Worm (Caenorhabditis elegans): Measurements from ENCODE around the gene ruvb-2.

ruvb-2 gene

ce11 chrIV:6928417-6928816 lies 9.2 kb upstream of the ruvb-2 start, which contains the start of gene cest-6:
cest-6 (minus strand) TSS chrIV:6928517.
- TF ChIP-seq peb-1 (tag; optimal IDR thresholded peaks at IDR 0.05) (no peak), elt-1 (tag; optimal IDR thresholded peaks at IDR 0.05) (no peak), ztf-11 (tag; optimal IDR thresholded peaks at IDR 0.05) (no peak), sem-4 (tag; optimal IDR thresholded peaks at IDR 0.05) (no peak), mdl-1 (tag; optimal IDR thresholded peaks at IDR 0.05) (no peak), nhr-6 (tag; optimal IDR thresholded peaks at IDR 0.05) (no peak), aly-2 (tag; optimal IDR thresholded peaks at IDR 0.05) (no peak), nhr-12 (tag; optimal IDR thresholded peaks at IDR 0.05) (no peak), unc-55 (GFP tag; optimal IDR thresholded peaks at IDR 0.05) (no peak), gmeb-1 (tag; optimal IDR thresholded peaks at IDR 0.05) (no peak), ztf-1 (GFP tag; conservative IDR thresholded peaks at IDR 0.05) (no peak), zag-1 (tag; optimal IDR thresholded peaks at IDR 0.05) (no peak)

DNA sequence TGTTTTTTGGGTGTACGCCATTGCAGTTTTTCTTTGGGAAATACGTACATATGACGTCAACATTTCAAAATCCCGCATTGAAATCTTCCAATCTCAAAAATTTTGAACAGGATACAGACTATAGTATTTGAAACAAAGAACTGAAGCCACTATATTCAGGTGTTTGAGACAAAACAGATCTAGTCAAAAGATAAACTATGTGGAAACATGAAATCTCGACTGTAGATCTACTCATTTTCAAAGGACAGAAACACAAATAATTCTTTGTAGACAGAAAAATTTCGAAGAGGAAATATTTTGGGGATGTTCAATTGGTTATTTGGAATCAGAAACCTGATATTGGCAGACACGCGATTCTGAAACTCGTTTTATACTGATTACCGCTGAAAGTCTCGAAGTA lies 6.3 kb upstream of the ruvb-2 start:
- TF ChIP-seq F13H6.1 (tag; optimal IDR thresholded peaks at IDR 0.05) (no peak), nhr-6 (tag; optimal IDR thresholded peaks at IDR 0.05) (no peak), unc-55 (GFP tag; optimal IDR thresholded peaks at IDR 0.05) (no peak), lin-39 (tag; optimal IDR thresholded peaks at IDR 0.05) (no peak), nhr-237 (tag; optimal IDR thresholded peaks at IDR 0.05) (no peak), nhr-11 (tag; optimal IDR thresholded peaks at IDR 0.05) (no peak), lsy-2 (tag; optimal IDR thresholded peaks at IDR 0.05) (no peak), unc-62 (GFP tag; optimal IDR thresholded peaks at IDR 0.05) (no peak), Y55F3AM.14 (GFP tag; optimal IDR thresholded peaks at IDR 0.05) (no peak), mdl-1 (tag; optimal IDR thresholded peaks at IDR 0.05) (no peak), alr-1 (tag; optimal IDR thresholded peaks at IDR 0.05) (no peak), gmeb-1 (tag; optimal IDR thresholded peaks at IDR 0.05) (no peak), elt-1 (tag; optimal IDR thresholded peaks at IDR 0.05) (no peak), mbf-1 (tag; optimal IDR thresholded peaks at IDR 0.05) (no peak), elt-3 (tag; optimal IDR thresholded peaks at IDR 0.05) (no peak), egl-27 (tag; optimal IDR thresholded peaks at IDR 0.05) (no peak)

- no peak for TF ChIP-seq ceh-16 (tag; optimal IDR thresholded peaks at IDR 0.05)
- no peak for TF ChIP-seq sma-3 (GFP tag; optimal IDR thresholded peaks at IDR 0.05)
- TF ChIP-seq ztf-11 (tag; optimal IDR thresholded peaks at IDR 0.05): no peak
- TF ChIP-seq zag-1 (tag; optimal IDR thresholded peaks at IDR 0.05): no peak
- no peak for TF ChIP-seq skn-1 (tag; optimal IDR thresholded peaks at IDR 0.05)
Measured at ce11 chrIV:6923070-6923469, 3.9 kb upstream of the ruvb-2 start, which contains the start of gene T22D1.1. T22D1.1 (plus strand) TSS chrIV:6923370.

DNA sequence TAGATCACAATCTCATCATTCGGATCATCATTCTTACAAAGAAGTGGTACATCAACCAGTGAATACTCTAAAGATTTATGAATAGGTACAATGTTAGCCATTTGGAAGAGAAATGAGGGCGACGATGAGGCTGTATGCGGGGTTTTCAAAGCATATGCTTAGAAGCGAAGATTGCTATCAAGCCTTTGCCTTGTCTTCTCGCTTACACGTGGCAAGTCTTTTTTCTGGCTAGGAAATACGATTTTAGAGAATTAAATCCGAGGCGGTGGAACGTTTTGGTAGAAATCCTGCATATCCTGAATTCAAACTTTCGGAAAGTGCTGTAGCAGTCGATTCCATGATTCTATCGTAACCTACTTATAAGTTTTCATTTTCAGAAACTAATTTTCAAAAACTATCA lies 857 bp upstream of the ruvb-2 start, which contains the start of gene T22D1.18:
T22D1.18 (minus strand) TSS at position 101 of the 400 bp plus-strand sequence.
- TF ChIP-seq ZK546.5 (tag; optimal IDR thresholded peaks at IDR 0.05) (no peak), peb-1 (tag; optimal IDR thresholded peaks at IDR 0.05) (no peak), nhr-129 (tag; optimal IDR thresholded peaks at IDR 0.05) (no peak), lin-11 (tag; optimal IDR thresholded peaks at IDR 0.05) (no peak), ama-1 (optimal IDR thresholded peaks at IDR 0.05) (no peak), crh-2 (tag; optimal IDR thresholded peaks at IDR 0.05) (no peak), sma-3 (GFP tag; optimal IDR thresholded peaks at IDR 0.05) (no peak), unc-39 (tag; optimal IDR thresholded peaks at IDR 0.05) (no peak), sma-9 (GFP tag; optimal IDR thresholded peaks at IDR 0.05) (no peak), sma-9 (tag; optimal IDR thresholded peaks at IDR 0.05) (no peak), lin-39 (tag; optimal IDR thresholded peaks at IDR 0.05) (no peak), nhr-21 (tag; optimal IDR thresholded peaks at IDR 0.05) (no peak)

DNA sequence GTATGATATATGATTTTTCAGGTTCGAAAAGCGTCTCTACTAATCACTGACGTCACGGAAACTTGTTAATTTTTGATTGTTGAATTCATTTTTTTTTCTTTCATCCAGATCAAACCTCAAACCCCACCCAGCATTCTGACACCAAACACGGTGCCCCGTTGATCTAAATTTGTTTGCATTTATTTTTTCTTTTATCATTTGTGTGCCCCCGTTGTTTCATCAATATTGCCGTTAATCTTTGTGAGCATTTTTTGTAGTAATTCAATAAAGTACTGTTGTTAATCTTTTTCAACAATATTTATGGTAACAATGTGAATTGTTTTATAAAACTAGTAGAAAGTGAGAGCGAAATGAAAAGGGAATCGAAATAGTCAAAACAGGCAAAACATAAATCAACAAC lies 2.4 kb downstream of the ruvb-2 start:
- TF ChIP-seq gmeb-1 (tag; optimal IDR thresholded peaks at IDR 0.05): no peak
- TF ChIP-seq nhr-25 (tag; optimal IDR thresholded peaks at IDR 0.05): no peak
- TF ChIP-seq unc-39 (tag; optimal IDR thresholded peaks at IDR 0.05): no peak
- TF ChIP-seq sma-9 (GFP tag; optimal IDR thresholded peaks at IDR 0.05): no peak
- TF ChIP-seq sma-9 (tag; optimal IDR thresholded peaks at IDR 0.05): no peak
- TF ChIP-seq snpc-4 (tag; optimal IDR thresholded peaks at IDR 0.05): no peak
- no peak for TF ChIP-seq C34F6.9 (tag; optimal IDR thresholded peaks at IDR 0.05)
- TF ChIP-seq lin-13 (GFP tag; optimal IDR thresholded peaks at IDR 0.05): no peak
- TF ChIP-seq lin-11 (tag; optimal IDR thresholded peaks at IDR 0.05): no peak
- no peak for TF ChIP-seq alr-1 (tag; optimal IDR thresholded peaks at IDR 0.05)
